Fruit fly (Drosophila melanogaster): ENCODE results near the gene indra.

The indra gene

DNA sequence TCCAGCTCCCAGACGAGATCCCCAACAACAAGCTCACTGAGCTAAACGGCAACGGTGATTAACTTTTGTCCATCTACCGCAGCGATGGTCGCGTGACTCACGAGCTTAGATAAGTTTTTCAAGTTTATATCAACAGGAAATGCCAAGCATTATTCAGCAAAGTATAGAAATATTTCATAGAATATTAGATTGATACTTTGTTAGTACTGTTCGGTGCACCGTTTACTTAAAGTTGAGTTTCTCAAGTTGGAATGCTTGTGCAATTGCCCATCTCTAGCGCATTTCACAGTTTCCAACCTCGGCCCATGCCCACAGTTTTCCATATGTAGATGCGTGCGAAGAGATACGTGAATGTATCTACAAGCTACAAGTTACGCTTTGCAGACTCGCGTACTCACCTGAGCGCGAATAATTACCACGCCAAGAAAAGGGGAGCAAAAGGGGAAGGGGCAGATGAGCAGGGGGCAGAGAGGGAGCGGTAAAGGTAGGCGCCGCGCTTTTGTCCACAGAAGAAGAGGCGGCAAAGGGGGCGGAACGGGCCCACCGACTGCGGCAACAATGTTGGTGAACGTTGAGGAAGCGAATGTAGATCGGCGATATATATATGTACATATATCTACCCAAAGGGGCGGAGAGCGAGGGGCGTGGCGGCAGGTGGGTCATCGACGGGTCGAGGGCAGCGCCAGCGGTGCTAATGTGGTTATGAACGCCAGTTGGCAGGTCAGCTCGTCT is 34.0 kb upstream of the indra start (continued):
- TF ChIP-seq eyg (GFP tag; optimal IDR thresholded peaks at IDR 0.05): no peak
- TF ChIP-seq CG8290 (GFP tag; optimal IDR thresholded peaks at IDR 0.05): no peak
- peak in 1 of 2 experiments; percentile 56 for TF ChIP-seq CG8290 (tag; optimal IDR thresholded peaks at IDR 0.05)
- peak; percentile 60 for TF ChIP-seq CG12391 (tag; optimal IDR thresholded peaks at IDR 0.05)
- TF ChIP-seq maf-S (GFP tag; optimal IDR thresholded peaks at IDR 0.05): no peak
- TF ChIP-seq CG12236 (GFP tag; optimal IDR thresholded peaks at IDR 0.05): no peak
- peak; percentile 19 for TF ChIP-seq CG13775 (GFP tag; optimal IDR thresholded peaks at IDR 0.05)
- no peak for TF ChIP-seq CG9797 (GFP tag; optimal IDR thresholded peaks at IDR 0.05)
- no peak for TF ChIP-seq CG11093 (GFP tag; IDR thresholded peaks at IDR 0.05)
- no peak for TF ChIP-seq CG15479 (GFP tag; optimal IDR thresholded peaks at IDR 0.05)
- TF ChIP-seq H15 (GFP tag; IDR thresholded peaks at IDR 0.05): peak; percentile 51; the same call in 1 of the 3 replicates
- no peak for TF ChIP-seq dm (GFP tag; optimal IDR thresholded peaks at IDR 0.05)
- no peak for TF ChIP-seq CTCF (GFP tag; optimal IDR thresholded peaks at IDR 0.05)
- peak; percentile 61 for TF ChIP-seq Scr (GFP tag; IDR thresholded peaks at IDR 0.05; ENCODE audit: partially characterized antibody)
- TF ChIP-seq caup (GFP tag; optimal IDR thresholded peaks at IDR 0.05; ENCODE audit: severe bottlenecking): no peak
- no peak for TF ChIP-seq CG17568 (GFP tag; optimal IDR thresholded peaks at IDR 0.05)
- TF ChIP-seq tgo (GFP tag; IDR thresholded peaks at IDR 0.05): peak; percentile 53
- no peak for TF ChIP-seq CG11247 (GFP tag; IDR thresholded peaks at IDR 0.05)
- no peak for TF ChIP-seq D19B (GFP tag; optimal IDR thresholded peaks at IDR 0.05)
- TF ChIP-seq CG10366 (GFP tag; IDR thresholded peaks at IDR 0.05): peak; percentile 71
- TF ChIP-seq zf30C (GFP tag; optimal IDR thresholded peaks at IDR 0.05): no peak
- no peak for TF ChIP-seq CG10431 (GFP tag; optimal IDR thresholded peaks at IDR 0.05)
- peak; percentile 46 for TF ChIP-seq Camta (GFP tag; optimal IDR thresholded peaks at IDR 0.05)
- peak; percentile 10 for TF ChIP-seq Side (GFP tag; optimal IDR thresholded peaks at IDR 0.05)
- TF ChIP-seq tna (GFP tag; IDR thresholded peaks at IDR 0.05; ENCODE audit: partially characterized antibody): peak; percentile 43; the same call in 1 of the 2 replicates
- no peak for TF ChIP-seq CG16779 (GFP tag; IDR thresholded peaks at IDR 0.05)
- TF ChIP-seq Hr3 (GFP tag; optimal IDR thresholded peaks at IDR 0.05): no peak
- TF ChIP-seq pnt (GFP tag; optimal IDR thresholded peaks at IDR 0.05): peak; percentile 35
- peak; percentile 21 for TF ChIP-seq Nf-YB (GFP tag; optimal IDR thresholded peaks at IDR 0.05)
- peak; percentile 26; the same call in 1 of the 2 replicates for TF ChIP-seq CG32772 (GFP tag; IDR thresholded peaks at IDR 0.05)
- TF ChIP-seq pan (optimal IDR thresholded peaks at IDR 0.05): no peak
- TF ChIP-seq pan (GFP tag; optimal IDR thresholded peaks at IDR 0.05 in 1 of 2, IDR thresholded peaks at IDR 0.05 in 1 of 2): peak in 1 of 2 experiments; percentile 66
- TF ChIP-seq jing (GFP tag; optimal IDR thresholded peaks at IDR 0.05): peak; percentile 14
- TF ChIP-seq salm (tag; optimal IDR thresholded peaks at IDR 0.05): peak; percentile 26
- TF ChIP-seq CG11504 (tag; optimal IDR thresholded peaks at IDR 0.05): peak; percentile 70
- TF ChIP-seq Hsf (GFP tag; optimal IDR thresholded peaks at IDR 0.05): peak; percentile 14
- no peak for TF ChIP-seq CG8478 (optimal IDR thresholded peaks at IDR 0.05)
- no peak for TF ChIP-seq Nf-YA (GFP tag; IDR thresholded peaks at IDR 0.05)
- TF ChIP-seq knrl (GFP tag; IDR thresholded peaks at IDR 0.05; ENCODE audit: partially characterized antibody): peak; percentile 64; the same call in 2 of the 3 replicates
- TF ChIP-seq unc-4 (GFP tag; IDR thresholded peaks at IDR 0.05; ENCODE audit: partially characterized antibody): peak; percentile 61
- no peak for TF ChIP-seq exex (tag; optimal IDR thresholded peaks at IDR 0.05)
- TF ChIP-seq CG13123 (GFP tag; optimal IDR thresholded peaks at IDR 0.05): no peak
- no peak for TF ChIP-seq CG30020 (tag; optimal IDR thresholded peaks at IDR 0.05)
- no peak for TF ChIP-seq Max (GFP tag; optimal IDR thresholded peaks at IDR 0.05)
- peak; percentile 78 for TF ChIP-seq Ets65A (GFP tag)
- no peak for TF ChIP-seq nau (GFP tag; optimal IDR thresholded peaks at IDR 0.05)
- peak; percentile 57 for TF ChIP-seq CG8388 (GFP tag; optimal IDR thresholded peaks at IDR 0.05)
- TF ChIP-seq Dip3 (GFP tag; optimal IDR thresholded peaks at IDR 0.05): no peak
- no peak for TF ChIP-seq sr (GFP tag; IDR thresholded peaks at IDR 0.05)
- peak; percentile 21 for TF ChIP-seq CG4820 (GFP tag; optimal IDR thresholded peaks at IDR 0.05)
- peak; percentile 26; the same call in 2 of the 3 replicates for TF ChIP-seq B-H1 (GFP tag; IDR thresholded peaks at IDR 0.05)

Data from whole organism, embryonic.